Worm (Caenorhabditis elegans) whole organism, L4/young adult: Measurements from ENCODE around the gene trap-3.

Experiments used
- W03F9.2 ChIP-seq: fragments of 150-350 bp; optimal IDR thresholded peaks from 2 replicates; lab custom pipeline; 2014; ENCODE audit warnings: missing biosample characterization, missing genetic modification characterization
- him-1 ChIP-seq: sonication (generic microtip); optimal IDR thresholded peaks from 2 replicates; lab custom pipeline; 2016; ENCODE audit warnings: missing genotype, missing genetic modification reagents, missing genetic modification characterization, missing compliant biosample characterization

DNA sequence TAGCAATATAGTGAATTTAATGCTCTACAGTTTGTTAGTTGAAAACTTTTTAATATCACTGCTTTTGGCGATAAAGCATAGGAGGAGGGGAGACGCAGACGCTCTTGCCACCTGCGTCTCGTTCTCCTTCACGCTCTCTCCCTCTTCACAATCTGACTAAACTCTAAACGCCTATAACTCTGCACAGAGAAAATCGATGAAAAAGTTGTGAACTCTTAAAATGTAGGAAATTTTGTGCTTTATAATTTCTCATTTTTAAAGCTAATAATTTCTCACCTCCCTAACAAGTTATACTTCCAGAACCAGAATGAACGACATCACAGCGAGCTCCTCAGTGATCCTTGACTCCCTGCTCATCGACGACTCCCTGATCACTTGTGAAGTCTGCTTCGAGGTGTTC lies 43.4 kb downstream of the trap-3 start, which contains the start of gene C45G7.4:
- no peak for TF ChIP-seq him-1
- no peak for TF ChIP-seq W03F9.2 (tag; lab: Kevin White, UChicago)
